Worm (Caenorhabditis elegans): Measurements from ENCODE around the gene K11C4.1.
A peak's percentile ranks its signal among the peaks of the same experiment; 100 is the strongest.

The K11C4.1 gene

DNA sequence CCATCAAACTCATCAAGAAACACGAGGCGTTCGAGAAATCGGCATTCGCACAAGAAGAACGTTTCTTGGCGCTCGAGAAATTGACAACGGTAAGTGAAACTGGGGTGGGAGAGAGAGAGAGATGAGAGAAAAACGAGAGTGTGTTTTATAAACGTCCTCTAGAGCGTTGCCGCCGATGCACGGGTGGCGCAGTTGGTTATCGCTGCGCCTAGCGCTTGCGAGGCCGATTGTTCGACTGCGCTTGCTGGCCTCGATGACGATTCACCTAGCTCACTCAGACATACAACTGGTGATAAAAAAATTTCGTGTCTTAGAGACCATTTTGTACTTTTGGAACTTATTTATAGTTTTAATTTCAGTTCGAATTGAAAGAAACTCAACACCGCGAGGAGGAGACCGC is 8.0 kb upstream of the K11C4.1 start (continued):
- TF ChIP-seq ztf-4 (tag; optimal IDR thresholded peaks at IDR 0.05) (no peak), nhr-20 (tag; optimal IDR thresholded peaks at IDR 0.05) (peak; percentile 60), elt-2 (tag; optimal IDR thresholded peaks at IDR 0.05) (peak; percentile 9), C16A3.4 (tag; optimal IDR thresholded peaks at IDR 0.05) (peak; percentile 39), snu-23 (GFP tag; optimal IDR thresholded peaks at IDR 0.05) (peak; percentile 63), unc-86 (tag; optimal IDR thresholded peaks at IDR 0.05) (no peak), efl-1 (optimal IDR thresholded peaks at IDR 0.05) (peak; percentile 37 to 38), efl-1 (GFP tag; optimal IDR thresholded peaks at IDR 0.05 in 1 of 2) (peak in 1 of 2 experiments; percentile 95), pag-3 (tag; optimal IDR thresholded peaks at IDR 0.05; ENCODE audit: borderline replicate concordance, insufficient read depth) (no peak), lin-35 (GFP tag; optimal IDR thresholded peaks at IDR 0.05) (peak; percentile 37 to 62), jun-1 (tag; optimal IDR thresholded peaks at IDR 0.05) (peak; percentile 6), aly-2 (tag; optimal IDR thresholded peaks at IDR 0.05) (peak; percentile 71)

DNA sequence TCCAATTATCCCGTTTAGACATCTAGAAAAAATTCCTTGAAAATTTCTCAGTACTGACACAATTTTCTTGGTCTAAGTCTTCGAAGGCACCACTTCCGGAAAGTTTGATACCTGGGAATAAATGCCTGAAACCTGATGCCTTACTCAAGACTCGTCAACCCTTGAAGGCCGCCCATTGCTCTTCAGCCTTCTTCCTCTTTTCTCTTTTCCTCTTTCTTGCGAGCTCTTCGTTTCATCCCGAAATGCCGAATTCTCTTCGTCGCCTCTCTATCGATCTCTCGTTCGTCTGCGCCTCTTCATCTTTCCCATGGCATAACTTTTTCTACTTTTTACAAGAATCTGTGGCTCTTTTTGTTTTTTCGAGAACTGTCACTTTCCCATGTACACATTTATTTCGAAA is 3.1 kb upstream of the K11C4.1 start:
- TF ChIP-seq efl-1 (optimal IDR thresholded peaks at IDR 0.05) (no peak), efl-1 (GFP tag; optimal IDR thresholded peaks at IDR 0.05 in 1 of 2) (peak in 1 of 2 experiments; percentile 35), lin-14 (GFP tag; optimal IDR thresholded peaks at IDR 0.05) (peak; percentile 51), lir-3 (tag; optimal IDR thresholded peaks at IDR 0.05; ENCODE audit: poor library complexity) (no peak), F16B12.6 (tag; optimal IDR thresholded peaks at IDR 0.05) (no peak), lsy-2 (tag; optimal IDR thresholded peaks at IDR 0.05) (peak in 1 of 2 experiments; percentile 3), nhr-47 (tag; optimal IDR thresholded peaks at IDR 0.05) (peak; percentile 10), ceh-82 (tag; optimal IDR thresholded peaks at IDR 0.05) (peak in 1 of 3 experiments; percentile 36), nhr-71 (tag; optimal IDR thresholded peaks at IDR 0.05) (peak; percentile 17), rnt-1 (tag; optimal IDR thresholded peaks at IDR 0.05) (peak; percentile 15)

- TF ChIP-seq irx-1 (tag; optimal IDR thresholded peaks at IDR 0.05), result no peak
- no peak for TF ChIP-seq nhr-77 (tag; optimal IDR thresholded peaks at IDR 0.05)
- TF ChIP-seq zag-1 (tag; optimal IDR thresholded peaks at IDR 0.05), result no peak
- no peak for TF ChIP-seq ztf-11 (tag; optimal IDR thresholded peaks at IDR 0.05)
Observed at ce11 chrV:6894778-6895177, 2.0 kb upstream of the K11C4.1 start, which contains the start of gene K11C4.2. Gene K11C4.2, plus strand, starts transcription at chrV:6895078.

- TF ChIP-seq efl-3 (GFP tag; optimal IDR thresholded peaks at IDR 0.05), result no peak
- no peak for TF ChIP-seq hlh-4 (tag; optimal IDR thresholded peaks at IDR 0.05)
- TF ChIP-seq lin-35 (GFP tag; optimal IDR thresholded peaks at IDR 0.05), result peak in 1 of 2 experiments; percentile 17
Observed at ce11 chrV:6900173-6900638, 3.4 kb downstream of the K11C4.1 start, which contains the start of gene odc-1. Gene odc-1, minus strand, starts transcription at chrV:6900223.

ce11 chrV:6900814-6901592 is 4.2 kb downstream of the K11C4.1 start:
- peak; percentile 7 for TF ChIP-seq ztf-4 (tag; optimal IDR thresholded peaks at IDR 0.05)
- no peak for TF ChIP-seq elt-3 (tag; optimal IDR thresholded peaks at IDR 0.05)
- peak; percentile 16 for TF ChIP-seq rnt-1 (tag; optimal IDR thresholded peaks at IDR 0.05)

DNA sequence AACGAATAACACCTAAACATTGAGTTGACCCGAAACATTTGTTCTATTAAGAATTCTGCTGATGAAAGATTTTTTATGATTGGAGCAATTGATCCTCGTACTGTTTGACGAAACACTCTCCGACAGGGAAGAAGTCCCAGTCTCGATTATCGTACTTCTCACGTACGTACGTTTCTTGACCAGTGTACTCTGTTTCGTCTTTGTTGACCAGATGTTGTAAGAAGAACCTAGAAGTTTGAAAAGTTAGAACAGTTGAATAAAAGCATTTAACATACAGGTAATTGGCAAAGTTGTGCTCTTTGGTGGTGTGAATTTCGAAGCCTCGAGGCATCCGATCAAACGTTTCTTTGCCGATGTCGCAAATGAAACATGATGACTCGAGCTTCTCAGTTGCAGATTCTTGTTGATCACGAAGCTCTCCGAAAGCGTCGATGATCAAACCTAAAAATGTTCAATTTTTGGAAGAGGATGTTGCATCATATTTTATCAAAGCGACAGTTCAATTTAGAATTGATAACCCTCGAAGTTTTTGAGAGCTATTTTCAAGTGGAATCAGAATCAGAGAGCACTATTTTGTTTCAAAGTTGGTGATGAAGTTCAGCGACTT is 5.2 kb downstream of the K11C4.1 start:
- no peak for TF ChIP-seq dsc-1 (tag; optimal IDR thresholded peaks at IDR 0.05)
